Worm (Caenorhabditis elegans) whole organism, L1 larva: ENCODE measurements around the gene T25B9.6.
A peak's percentile ranks its signal among the peaks of the same experiment; 100 is the strongest.
"Not testable (repeated sequence)": the region's sequence is repeated elsewhere in the genome, so short reads cannot be mapped to it uniquely, and the experiment has no call there.

Experiments
- C16A3.4 ChIP-seq: fragments of 150-350 bp; optimal IDR thresholded peaks from 2 replicates; lab custom pipeline; 2014; ENCODE audit warnings: missing biosample characterization, missing genetic modification characterization
- aha-1 ChIP-seq: fragments of 150-350 bp; optimal IDR thresholded peaks from 2 replicates; lab custom pipeline; 2014; ENCODE audit warnings: missing biosample characterization, missing genetic modification characterization
- aly-2 ChIP-seq: fragments of 150-350 bp; optimal IDR thresholded peaks from 2 replicates; lab custom pipeline; 2014; ENCODE audit warnings: missing biosample characterization, missing genetic modification characterization
- blmp-1 ChIP-seq: fragments of 150-350 bp; optimal IDR thresholded peaks from 2 replicates; lab custom pipeline; 2014; ENCODE audit warnings: missing biosample characterization, missing genetic modification characterization
- ceh-63 ChIP-seq: fragments of 200-800 bp; sonication (Bioruptor generic); optimal IDR thresholded peaks from 2 replicates; lab custom pipeline; 2018; ENCODE audit warnings: mild to moderate bottlenecking, missing genetic modification characterization, missing compliant biosample characterization
- ceh-90 ChIP-seq: sonication (generic microtip); optimal IDR thresholded peaks from 2 replicates; lab custom pipeline; 2016; ENCODE audit warnings: missing genetic modification characterization, missing compliant biosample characterization
- ces-1 ChIP-seq: fragments of 150-350 bp; optimal IDR thresholded peaks from 2 replicates; lab custom pipeline; 2014; ENCODE audit warnings: missing biosample characterization, missing genetic modification reagents, missing genetic modification characterization
- efl-1 ChIP-seq, 4 experiments: fragments of 150-350 bp; optimal IDR thresholded peaks in 3 of 4; peaks in 1 of 4; 1 replicate in 1 of 4; 2 replicates in 3 of 4; lab custom pipeline; 2014; ENCODE audit warnings: missing biosample characterization in 2 of 4, missing genetic modification characterization in 2 of 4, missing genetic modification reagents in 2 of 4
- efl-3 ChIP-seq: fragments of 200-800 bp; sonication (Bioruptor generic); optimal IDR thresholded peaks from 2 replicates; lab custom pipeline; 2018; ENCODE audit warnings: mild to moderate bottlenecking, missing genetic modification characterization, missing compliant biosample characterization
- egl-27 ChIP-seq, 2 experiments: fragments of 150-350 bp in 1 of 2; sonication (generic microtip); optimal IDR thresholded peaks; 3 replicates each; lab custom pipeline; 2017 to 2018; ENCODE audit warnings: missing biosample characterization in 2 of 2, missing genetic modification characterization in 2 of 2, missing genetic modification reagents in 2 of 2
- elt-2 ChIP-seq: sonication (generic microtip); optimal IDR thresholded peaks from 2 replicates; lab custom pipeline; 2016; ENCODE audit warnings: missing genetic modification characterization, mild to moderate bottlenecking, inconsistent platforms, missing compliant biosample characterization, missing genetic modification reagents
- elt-3 ChIP-seq, 6 experiments: fragments of 150-350 bp in 1 of 6; sonication (generic microtip); optimal IDR thresholded peaks; 2 replicates each; lab custom pipeline; 2017 to 2018; ENCODE audit warnings: missing biosample characterization in 6 of 6, missing genetic modification characterization in 6 of 6, inconsistent platforms in 1 of 6
- fos-1 ChIP-seq: fragments of 150-350 bp; optimal IDR thresholded peaks from 2 replicates; lab custom pipeline; 2014; ENCODE audit warnings: missing biosample characterization, missing genetic modification characterization
- grh-1 ChIP-seq: fragments of 200-800 bp; sonication (Bioruptor generic); IDR thresholded peaks from 2 replicates; pipeline ENCODE4 v1.3.6; 2022; ENCODE audit warnings: missing genetic modification reagents, missing genetic modification characterization, missing compliant biosample characterization
- hlh-17 ChIP-seq: fragments of 200-800 bp; sonication (Bioruptor generic); optimal IDR thresholded peaks from 2 replicates; lab custom pipeline; 2018; ENCODE audit warnings: missing genetic modification characterization, mild to moderate bottlenecking, missing compliant biosample characterization, moderate library complexity, borderline replicate concordance
- isw-1 ChIP-seq: fragments of 200-800 bp; sonication (Bioruptor generic); IDR thresholded peaks from 2 replicates; pipeline ENCODE4 v1.3.6; 2022; ENCODE audit warnings: missing genetic modification characterization, missing compliant biosample characterization
- lin-35 ChIP-seq, 2 experiments: fragments of 150-350 bp; optimal IDR thresholded peaks; 2 replicates each; lab custom pipeline; 2014; ENCODE audit warnings: missing biosample characterization in 2 of 2, missing genetic modification characterization in 2 of 2, missing genetic modification reagents in 2 of 2
- lir-3 ChIP-seq: sonication (generic microtip); optimal IDR thresholded peaks from 2 replicates; lab custom pipeline; 2016; ENCODE audit warnings: mild to moderate bottlenecking, missing genetic modification characterization, moderate library complexity, missing compliant biosample characterization; ENCODE audit not compliant: poor library complexity
- lsy-2 ChIP-seq, 2 experiments: fragments of 150-350 bp; optimal IDR thresholded peaks; 2 replicates each; lab custom pipeline; 2014; ENCODE audit warnings: missing biosample characterization in 2 of 2, missing genetic modification characterization in 2 of 2
- mab-9 ChIP-seq: fragments of 200-800 bp; sonication (Bioruptor generic); IDR thresholded peaks from 2 replicates; pipeline ENCODE4 v1.3.6; 2022; ENCODE audit warnings: missing genetic modification reagents, missing genetic modification characterization, missing compliant biosample characterization
- mef-2 ChIP-seq: fragments of 150-350 bp; optimal IDR thresholded peaks from 2 replicates; lab custom pipeline; 2014; ENCODE audit warnings: missing biosample characterization, missing genetic modification characterization
- nhr-11 ChIP-seq: fragments of 150-350 bp; optimal IDR thresholded peaks from 2 replicates; lab custom pipeline; 2014; ENCODE audit warnings: missing biosample characterization, missing genetic modification characterization
- nhr-12 ChIP-seq: sonication (generic microtip); optimal IDR thresholded peaks from 2 replicates; lab custom pipeline; 2017; ENCODE audit warnings: missing biosample characterization, missing genetic modification characterization
- nhr-20 ChIP-seq: sonication (generic microtip); optimal IDR thresholded peaks from 2 replicates; lab custom pipeline; 2016; ENCODE audit warnings: mild to moderate bottlenecking, missing genetic modification characterization, missing compliant biosample characterization
- nhr-237 ChIP-seq: fragments of 150-350 bp; optimal IDR thresholded peaks from 2 replicates; lab custom pipeline; 2014; ENCODE audit warnings: missing biosample characterization, missing genetic modification characterization
- nhr-47 ChIP-seq: sonication (generic microtip); optimal IDR thresholded peaks from 2 replicates; lab custom pipeline; 2016; ENCODE audit warnings: mild to moderate bottlenecking, missing genetic modification characterization, moderate library complexity, missing compliant biosample characterization
- nhr-77 ChIP-seq: fragments of 150-350 bp; optimal IDR thresholded peaks from 2 replicates; lab custom pipeline; 2014; ENCODE audit warnings: missing biosample characterization, missing genetic modification characterization
- pqm-1 ChIP-seq: sonication (generic microtip); optimal IDR thresholded peaks from 3 replicates; lab custom pipeline; 2017; ENCODE audit warnings: missing biosample characterization, missing genetic modification characterization
- rnt-1 ChIP-seq: sonication (generic microtip); optimal IDR thresholded peaks from 2 replicates; lab custom pipeline; 2016; ENCODE audit warnings: mild to moderate bottlenecking, missing genetic modification characterization, moderate library complexity, missing compliant biosample characterization
- snpc-4 ChIP-seq: fragments of 150-350 bp; optimal IDR thresholded peaks from 2 replicates; lab custom pipeline; 2014; ENCODE audit warnings: missing biosample characterization, missing genetic modification characterization
- snu-23 ChIP-seq: sonication (generic microtip); optimal IDR thresholded peaks from 2 replicates; lab custom pipeline; 2016; ENCODE audit warnings: missing genetic modification characterization, missing compliant biosample characterization
- tlp-1 ChIP-seq: fragments of 150-350 bp; optimal IDR thresholded peaks from 2 replicates; lab custom pipeline; 2014; ENCODE audit warnings: missing biosample characterization, missing genetic modification characterization
- unc-130 ChIP-seq: fragments of 150-350 bp; optimal IDR thresholded peaks from 2 replicates; lab custom pipeline; 2017; ENCODE audit warnings: missing biosample characterization, missing genetic modification characterization, inconsistent platforms
- unc-30 ChIP-seq: sonication (generic microtip); optimal IDR thresholded peaks from 2 replicates; lab custom pipeline; 2017; ENCODE audit warnings: missing biosample characterization, missing genetic modification characterization
- unc-98 ChIP-seq: fragments of 200-800 bp; sonication (Bioruptor generic); IDR thresholded peaks from 2 replicates; pipeline ENCODE4 v1.3.6; 2022; ENCODE audit warnings: missing genetic modification characterization, missing compliant biosample characterization
- vab-15 ChIP-seq: sonication (generic microtip); optimal IDR thresholded peaks from 2 replicates; lab custom pipeline; 2017; ENCODE audit warnings: missing genotype, mild to moderate bottlenecking, missing genetic modification characterization, missing compliant biosample characterization
- xbp-1 ChIP-seq: sonication (generic microtip); optimal IDR thresholded peaks from 2 replicates; lab custom pipeline; 2016; ENCODE audit warnings: missing genetic modification characterization, missing compliant biosample characterization
- zip-4 ChIP-seq: fragments of 200-800 bp; sonication (Bioruptor generic); optimal IDR thresholded peaks from 2 replicates; lab custom pipeline; 2018; ENCODE audit warnings: mild to moderate bottlenecking, missing genetic modification characterization, moderate library complexity, missing compliant biosample characterization
- ztf-4 ChIP-seq: fragments of 150-350 bp; optimal IDR thresholded peaks from 2 replicates; lab custom pipeline; 2014; ENCODE audit warnings: missing biosample characterization, missing genetic modification characterization

T25B9.6 gene

ce11 chrIV:10737011-10737553 is 20.9 kb upstream of the T25B9.6 start, which contains the start of gene grl-21:
grl-21 (plus strand) TSS chrIV:10737474.
- TF ChIP-seq aha-1 (no peak), egl-27 (tag; optimal IDR thresholded peaks at IDR 0.05; lab: Kevin White, UChicago) (no peak), fos-1 (tag; lab: Kevin White, UChicago) (no peak)

DNA sequence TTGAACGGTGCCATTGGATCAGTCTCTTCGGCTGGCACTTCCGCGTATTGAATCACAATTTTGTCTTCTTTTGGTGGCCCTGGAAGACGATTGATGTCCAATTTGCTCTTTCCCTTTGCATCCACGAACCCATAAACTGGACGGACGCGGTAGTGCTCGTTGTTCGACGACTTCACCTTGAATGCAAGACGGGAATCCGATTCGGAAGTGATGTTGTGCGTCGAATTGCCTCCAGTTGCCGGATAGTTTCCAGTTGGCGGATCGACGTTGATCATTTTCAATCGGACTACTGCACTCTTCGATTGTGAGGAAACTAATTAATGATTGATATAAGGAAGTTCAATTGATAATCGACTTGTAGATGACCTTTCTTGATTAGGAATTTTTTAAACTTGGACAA is 19.6 kb upstream of the T25B9.6 start, which contains the start of gene ssp-34:
Gene ssp-34, minus strand, starts transcription at position 275 of the 400 bp plus-strand sequence.
- no peak for TF ChIP-seq xbp-1 (tag; lab: Kevin White, UChicago)
- TF ChIP-seq unc-98 (GFP tag; lab: Robert Waterston, UW) = no peak
- no peak for TF ChIP-seq mef-2 (tag; lab: Kevin White, UChicago)
- TF ChIP-seq nhr-20 (tag; lab: Kevin White, UChicago) = no peak
- TF ChIP-seq rnt-1 (tag; lab: Kevin White, UChicago) = no peak

- no peak for TF ChIP-seq tlp-1 (tag; lab: Kevin White, UChicago)
- no peak for TF ChIP-seq isw-1 (GFP tag; lab: Robert Waterston, UW)
- no peak for TF ChIP-seq egl-27 (tag; optimal IDR thresholded peaks at IDR 0.05; lab: Kevin White, UChicago)
- no peak for TF ChIP-seq pqm-1 (tag; lab: Kevin White, UChicago)
- TF ChIP-seq unc-130 (tag; lab: Kevin White, UChicago) = no peak
- no peak for TF ChIP-seq vab-15
- no peak for TF ChIP-seq efl-1 (optimal IDR thresholded peaks at IDR 0.05; lab: Kevin White, UChicago)
- TF ChIP-seq efl-1 (GFP tag; optimal IDR thresholded peaks at IDR 0.05 in 1 of 2; lab: Kevin White, UChicago) = peak in 1 of 2 experiments; percentile 44
- TF ChIP-seq ztf-4 (tag; lab: Kevin White, UChicago) = no peak
- TF ChIP-seq, all 84 proteins: peak for 1
These were observed 13.5 kb upstream of the T25B9.6 start, which contains the start of gene T25B9.3 for ce11 chrIV:10744475-10744874. T25B9.3 (plus strand) TSS chrIV:10744775.

DNA sequence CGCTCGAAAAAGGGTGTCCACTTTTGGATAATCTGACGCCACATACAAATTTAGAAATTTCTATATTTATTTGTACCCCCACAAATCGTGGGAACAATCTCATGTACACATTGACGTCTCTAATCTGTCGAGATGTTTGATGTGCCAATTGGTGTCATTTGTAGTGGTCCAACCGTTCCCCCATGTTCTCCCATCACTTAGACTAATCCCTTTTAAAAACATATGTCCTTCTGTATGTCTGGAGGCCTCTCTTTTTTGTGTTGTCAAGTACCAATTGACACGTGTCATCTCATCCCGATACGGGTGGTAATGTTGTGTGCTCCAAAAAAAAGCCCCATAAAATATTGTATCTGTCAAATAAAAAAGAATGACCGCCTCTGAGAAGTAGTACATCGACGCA is 12.6 kb upstream of the T25B9.6 start:
- TF ChIP-seq C16A3.4 (no peak), nhr-47 (tag; lab: Kevin White, UChicago) (no peak), xbp-1 (tag; lab: Kevin White, UChicago) (no peak), zip-4 (GFP tag; lab: Kevin White, UChicago) (no peak), mef-2 (tag; lab: Kevin White, UChicago) (no peak), blmp-1 (no peak), nhr-12 (tag; lab: Kevin White, UChicago) (no peak)

- TF ChIP-seq elt-3 (tag; optimal IDR thresholded peaks at IDR 0.05; lab: Kevin White, UChicago) (peak in 1 of 6 experiments; percentile 80), nhr-237 (tag; lab: Kevin White, UChicago) (no peak)
These were observed 7.9 kb upstream of the T25B9.6 start, which contains the start of gene T25B9.1 for ce11 chrIV:10750041-10750440. T25B9.1 (minus strand) TSS chrIV:10750141.

- TF ChIP-seq unc-30; aly-2; unc-130 (tag; lab: Kevin White, UChicago): not testable (repeated sequence)
These were observed 6.2 kb upstream of the T25B9.6 start, which contains the start of gene T25B9.2 for ce11 chrIV:10751740-10752139. T25B9.2 (minus strand) TSS chrIV:10751840.

DNA sequence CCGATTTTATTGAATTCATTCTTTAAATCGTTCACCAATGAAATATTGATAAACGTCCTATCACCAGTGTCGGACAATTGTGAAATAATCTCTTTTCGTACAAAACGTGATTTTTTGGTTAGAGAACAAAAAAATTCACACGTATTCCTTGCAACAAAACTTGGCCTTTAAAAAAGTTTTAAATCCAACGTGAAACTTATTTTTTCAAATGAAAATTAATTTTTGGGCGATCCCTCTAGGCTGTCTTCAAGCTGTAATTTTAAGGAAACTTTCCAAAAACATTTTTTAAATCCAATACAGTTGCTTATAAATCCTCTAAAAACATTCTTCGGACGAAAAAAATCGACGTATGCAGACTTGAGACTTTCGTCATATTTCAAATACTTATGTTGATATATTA is 3.3 kb upstream of the T25B9.6 start, which contains the start of gene T25B9.5:
Gene T25B9.5, minus strand, starts transcription at position 101 of the 400 bp plus-strand sequence.
- TF ChIP-seq nhr-11 (tag; lab: Kevin White, UChicago) (no peak), nhr-12 (tag; lab: Kevin White, UChicago) (no peak), grh-1 (no peak), snu-23 (GFP tag; lab: Kevin White, UChicago) (no peak), lsy-2 (tag; optimal IDR thresholded peaks at IDR 0.05; lab: Kevin White, UChicago) (no peak), mab-9 (no peak), zip-4 (GFP tag; lab: Kevin White, UChicago) (no peak), lir-3 (tag; lab: Kevin White, UChicago) (no peak), unc-30 (no peak), aha-1 (no peak), efl-3 (GFP tag; lab: Kevin White, UChicago) (no peak), snpc-4 (tag; lab: Kevin White, UChicago) (no peak), nhr-47 (tag; lab: Kevin White, UChicago) (no peak), ceh-90 (no peak), ceh-63 (GFP tag; lab: Kevin White, UChicago) (no peak), nhr-77 (no peak), ces-1 (GFP tag; lab: Kevin White, UChicago) (no peak), lin-35 (GFP tag; optimal IDR thresholded peaks at IDR 0.05; lab: Kevin White, UChicago) (no peak), hlh-17 (GFP tag; lab: Kevin White, UChicago) (no peak), elt-2 (tag; lab: Kevin White, UChicago) (no peak)
